Fruit fly (Drosophila melanogaster) whole organism, embryonic: ENCODE measurements around the gene SclB.

Source experiments
- Ada2b ChIP-seq: fragments of 200-800 bp; sonication (Bioruptor generic); IDR thresholded peaks from 2 replicates; pipeline ENCODE4 v1.3.6; 2022; ENCODE audit warnings: missing biosample characterization, missing genetic modification characterization
- Bdp1 ChIP-seq: fragments of 200-800 bp; sonication (Bioruptor generic); optimal IDR thresholded peaks from 3 replicates; lab custom pipeline; 2016; ENCODE audit warnings: missing biosample characterization, missing genetic modification characterization
- Blimp-1 ChIP-seq: fragments of 200-800 bp; sonication (Bioruptor generic); optimal IDR thresholded peaks from 3 replicates; lab custom pipeline; 2018; ENCODE audit warnings: missing biosample characterization, missing genetic modification characterization, mild to moderate bottlenecking, moderate library complexity, missing genetic modification reagents
- CG10147 ChIP-seq: fragments of 200-800 bp; sonication (Bioruptor generic); optimal IDR thresholded peaks from 2 replicates; lab custom pipeline; 2019; ENCODE audit warnings: missing biosample characterization, mild to moderate bottlenecking, missing genetic modification characterization, moderate library complexity
- CG10267 ChIP-seq: fragments of 200-800 bp; sonication (Bioruptor generic); optimal IDR thresholded peaks from 2 replicates; lab custom pipeline; 2018; ENCODE audit warnings: missing biosample characterization, mild to moderate bottlenecking, missing genetic modification characterization, moderate library complexity
- CG10274 ChIP-seq: fragments of 200-800 bp; sonication (Bioruptor generic); optimal IDR thresholded peaks from 3 replicates; lab custom pipeline; 2017; ENCODE audit warnings: missing biosample characterization, mild to moderate bottlenecking, missing genetic modification characterization
- CG11398 ChIP-seq: fragments of 200-800 bp; sonication (Bioruptor generic); optimal IDR thresholded peaks from 2 replicates; lab custom pipeline; 2016; ENCODE audit warnings: missing biosample characterization, missing genetic modification characterization
- CG13775 ChIP-seq: fragments of 200-800 bp; sonication (Bioruptor generic); optimal IDR thresholded peaks from 3 replicates; lab custom pipeline; 2017; ENCODE audit warnings: missing biosample characterization, mild to moderate bottlenecking, missing genetic modification characterization
- CG14667 ChIP-seq: fragments of 200-800 bp; sonication (Bioruptor generic); IDR thresholded peaks from 2 replicates; pipeline ENCODE4 v1.3.6; 2022; ENCODE audit warnings: missing biosample characterization, missing genetic modification characterization
- CG1603 ChIP-seq: fragments of 200-800 bp; sonication (Bioruptor generic); optimal IDR thresholded peaks from 2 replicates; lab custom pipeline; 2019; ENCODE audit warnings: missing biosample characterization, mild to moderate bottlenecking, missing genetic modification characterization, moderate library complexity
- CG17912 ChIP-seq: fragments of 200-800 bp; sonication (Bioruptor generic); optimal IDR thresholded peaks from 2 replicates; lab custom pipeline; 2018; ENCODE audit warnings: missing biosample characterization, mild to moderate bottlenecking, missing genetic modification characterization
- CG18476 ChIP-seq: fragments of 200-800 bp; sonication (Bioruptor generic); optimal IDR thresholded peaks from 2 replicates; lab custom pipeline; 2016; ENCODE audit warnings: missing biosample characterization, mild to moderate bottlenecking, missing genetic modification characterization
- CG2120 ChIP-seq: fragments of 200-800 bp; sonication (Bioruptor generic); optimal IDR thresholded peaks from 3 replicates; lab custom pipeline; 2016; ENCODE audit warnings: missing biosample characterization, missing genetic modification characterization
- CG2712 ChIP-seq: fragments of 200-800 bp; optimal IDR thresholded peaks from 3 replicates; lab custom pipeline; 2019; ENCODE audit warnings: missing biosample characterization, mild to moderate bottlenecking, missing genetic modification characterization, moderate library complexity
- CG6683 ChIP-seq: fragments of 200-800 bp; sonication (Bioruptor generic); optimal IDR thresholded peaks from 2 replicates; lab custom pipeline; 2017; ENCODE audit warnings: missing biosample characterization, mild to moderate bottlenecking, missing genetic modification characterization, missing genetic modification reagents
- CG7839 ChIP-seq: fragments of 200-800 bp; sonication (Bioruptor generic); optimal IDR thresholded peaks from 3 replicates; lab custom pipeline; 2018; ENCODE audit warnings: missing biosample characterization, mild to moderate bottlenecking, missing genetic modification characterization, moderate library complexity
- CG8089 ChIP-seq: fragments of 200-800 bp; sonication (Bioruptor generic); optimal IDR thresholded peaks from 3 replicates; lab custom pipeline; 2016; ENCODE audit warnings: missing biosample characterization, missing genetic modification characterization
- Camta ChIP-seq: fragments of 200-800 bp; sonication (Bioruptor generic); optimal IDR thresholded peaks from 2 replicates; lab custom pipeline; 2016; ENCODE audit warnings: missing biosample characterization, missing genetic modification characterization
- CoRest ChIP-seq: fragments of 200-800 bp; sonication (Bioruptor generic); optimal IDR thresholded peaks from 3 replicates; lab custom pipeline; 2018; ENCODE audit warnings: missing biosample characterization, mild to moderate bottlenecking, missing genetic modification characterization, moderate library complexity
- Dfd ChIP-seq, 2 experiments: fragments of >200 bp; optimal IDR thresholded peaks; 2 replicates each; lab custom pipeline; 2017; ENCODE audit warnings: missing biosample characterization in 2 of 2, missing genetic modification characterization in 2 of 2
- Dip3 ChIP-seq: fragments of 200-800 bp; sonication (Bioruptor generic); optimal IDR thresholded peaks from 3 replicates; lab custom pipeline; 2016; ENCODE audit warnings: missing biosample characterization, missing genetic modification characterization
- ERR ChIP-seq: fragments of 200-800 bp; sonication (Bioruptor generic); optimal IDR thresholded peaks from 2 replicates; lab custom pipeline; 2016; ENCODE audit warnings: missing biosample characterization, missing genetic modification characterization
- Ets97D ChIP-seq: fragments of 200-800 bp; sonication (Bioruptor generic); optimal IDR thresholded peaks from 3 replicates; lab custom pipeline; 2016; ENCODE audit warnings: missing biosample characterization, missing genetic modification characterization
- H15 ChIP-seq: fragments of 200-800 bp; sonication (Bioruptor generic); IDR thresholded peaks from 3 replicates; pipeline ENCODE4 v1.3.6; 2022; ENCODE audit warnings: missing biosample characterization, missing genetic modification characterization
- NFAT ChIP-seq: fragments of 200-800 bp; sonication (Bioruptor generic); IDR thresholded peaks from 2 replicates; pipeline ENCODE4 v1.3.6; 2022; ENCODE audit warnings: missing biosample characterization, missing genetic modification characterization
- Nf-YA ChIP-seq: fragments of 200-800 bp; sonication (Bioruptor generic); IDR thresholded peaks from 2 replicates; pipeline ENCODE4 v1.3.6; 2022; ENCODE audit warnings: missing biosample characterization, missing genetic modification characterization
- Nf-YC ChIP-seq: fragments of 200-800 bp; optimal IDR thresholded peaks from 3 replicates; lab custom pipeline; 2019; ENCODE audit warnings: missing biosample characterization, mild to moderate bottlenecking, missing genetic modification characterization, moderate library complexity
- Scr ChIP-seq: fragments of 200-800 bp; sonication (Bioruptor generic); IDR thresholded peaks from 2 replicates; pipeline ENCODE4 v1.3.6; 2022; ENCODE audit warnings: missing biosample characterization, missing genetic modification characterization; ENCODE audit not compliant: partially characterized antibody
- Sin3A ChIP-seq: fragments of >200 bp; optimal IDR thresholded peaks from 2 replicates; lab custom pipeline; 2018
- ab ChIP-seq: fragments of 200-800 bp; sonication (Bioruptor generic); optimal IDR thresholded peaks from 2 replicates; lab custom pipeline; 2016; ENCODE audit warnings: missing biosample characterization, missing genetic modification characterization
- ac ChIP-seq: fragments of 200-800 bp; sonication (Bioruptor generic); optimal IDR thresholded peaks from 3 replicates; lab custom pipeline; 2017; ENCODE audit warnings: missing biosample characterization, mild to moderate bottlenecking, missing genetic modification characterization
- ato ChIP-seq: fragments of 200-800 bp; sonication (Bioruptor generic); IDR thresholded peaks from 2 replicates; pipeline ENCODE4 v1.3.6; 2022; ENCODE audit warnings: missing biosample characterization, missing genetic modification characterization; ENCODE audit not compliant: partially characterized antibody
- az2 ChIP-seq: fragments of 200-800 bp; sonication (Bioruptor generic); optimal IDR thresholded peaks from 3 replicates; lab custom pipeline; 2016; ENCODE audit warnings: missing biosample characterization, missing genetic modification characterization
- bab2 ChIP-seq: fragments of 200-800 bp; sonication (Bioruptor generic); optimal IDR thresholded peaks from 2 replicates; lab custom pipeline; 2016; ENCODE audit warnings: missing biosample characterization, missing genetic modification characterization
- crp ChIP-seq, 2 experiments: fragments of 200-800 bp; sonication (Bioruptor generic); optimal IDR thresholded peaks; 2 replicates in 1 of 2; 3 replicates in 1 of 2; lab custom pipeline; 2017; ENCODE audit warnings: missing biosample characterization in 2 of 2, missing genetic modification characterization in 2 of 2, mild to moderate bottlenecking in 1 of 2, moderate library complexity in 1 of 2
- dati ChIP-seq: fragments of 200-800 bp; sonication (Bioruptor generic); IDR thresholded peaks from 2 replicates; pipeline ENCODE4 v1.3.6; 2022; ENCODE audit warnings: missing biosample characterization, missing genetic modification characterization
- eyg ChIP-seq: fragments of 200-800 bp; sonication (Bioruptor generic); optimal IDR thresholded peaks from 3 replicates; lab custom pipeline; 2016; ENCODE audit warnings: missing biosample characterization, missing genetic modification characterization
- gro ChIP-seq: fragments of 200-800 bp; sonication (Bioruptor generic); optimal IDR thresholded peaks from 2 replicates; lab custom pipeline; 2016; ENCODE audit warnings: missing biosample characterization, missing genetic modification characterization
- hth ChIP-seq: fragments of >200 bp; optimal IDR thresholded peaks from 2 replicates; lab custom pipeline; 2017; ENCODE audit warnings: inconsistent platforms
- klu ChIP-seq: fragments of 200-800 bp; sonication (Bioruptor generic); IDR thresholded peaks from 2 replicates; pipeline ENCODE4 v1.3.6; 2022; ENCODE audit warnings: missing biosample characterization, missing genetic modification characterization
- lola ChIP-seq, 3 experiments: fragments of >200 bp in 2 of 3; fragments of 200-800 bp in 1 of 3; sonication (Bioruptor generic) in 1 of 3; optimal IDR thresholded peaks; 2 replicates each; lab custom pipeline; 2017 to 2019; ENCODE audit warnings: missing biosample characterization in 3 of 3, missing genetic modification characterization in 3 of 3, mild to moderate bottlenecking in 1 of 3, moderate library complexity in 1 of 3
- peb ChIP-seq: fragments of 200-800 bp; sonication (Bioruptor generic); IDR thresholded peaks from 2 replicates; pipeline ENCODE4 v1.3.6; 2022; ENCODE audit warnings: missing biosample characterization, missing genetic modification characterization
- pho ChIP-seq: fragments of 200-800 bp; sonication (Bioruptor generic); optimal IDR thresholded peaks from 2 replicates; lab custom pipeline; 2016; ENCODE audit warnings: missing biosample characterization, missing genetic modification characterization
- psq ChIP-seq: fragments of 200-800 bp; sonication (Bioruptor generic); optimal IDR thresholded peaks from 2 replicates; lab custom pipeline; 2017; ENCODE audit warnings: missing biosample characterization, missing genetic modification characterization
- rib ChIP-seq: fragments of 200-800 bp; sonication (Bioruptor generic); IDR thresholded peaks from 2 replicates; pipeline ENCODE4 v1.3.6; 2022; ENCODE audit warnings: missing biosample characterization, missing genetic modification characterization
- salm ChIP-seq: fragments of 200-800 bp; sonication (Bioruptor generic); optimal IDR thresholded peaks from 2 replicates; lab custom pipeline; 2018; ENCODE audit warnings: missing biosample characterization, mild to moderate bottlenecking, missing genetic modification characterization
- slou ChIP-seq: fragments of 200-800 bp; sonication (Bioruptor generic); optimal IDR thresholded peaks from 3 replicates; lab custom pipeline; 2016; ENCODE audit warnings: missing biosample characterization, missing genetic modification characterization
- sna ChIP-seq: fragments of 200-800 bp; sonication (Bioruptor generic); IDR thresholded peaks from 2 replicates; pipeline ENCODE4 v1.3.6; 2022; ENCODE audit warnings: missing biosample characterization, missing genetic modification characterization; ENCODE audit not compliant: partially characterized antibody
- tna ChIP-seq: fragments of 200-800 bp; sonication (Bioruptor generic); IDR thresholded peaks from 2 replicates; pipeline ENCODE4 v1.3.6; 2022; ENCODE audit warnings: missing biosample characterization, missing genetic modification characterization; ENCODE audit not compliant: partially characterized antibody
- ttk ChIP-seq: fragments of 200-800 bp; sonication (Bioruptor generic); IDR thresholded peaks from 2 replicates; pipeline ENCODE4 v2.1.2; 2022; ENCODE audit warnings: missing biosample characterization, missing genetic modification characterization

The SclB gene

DNA sequence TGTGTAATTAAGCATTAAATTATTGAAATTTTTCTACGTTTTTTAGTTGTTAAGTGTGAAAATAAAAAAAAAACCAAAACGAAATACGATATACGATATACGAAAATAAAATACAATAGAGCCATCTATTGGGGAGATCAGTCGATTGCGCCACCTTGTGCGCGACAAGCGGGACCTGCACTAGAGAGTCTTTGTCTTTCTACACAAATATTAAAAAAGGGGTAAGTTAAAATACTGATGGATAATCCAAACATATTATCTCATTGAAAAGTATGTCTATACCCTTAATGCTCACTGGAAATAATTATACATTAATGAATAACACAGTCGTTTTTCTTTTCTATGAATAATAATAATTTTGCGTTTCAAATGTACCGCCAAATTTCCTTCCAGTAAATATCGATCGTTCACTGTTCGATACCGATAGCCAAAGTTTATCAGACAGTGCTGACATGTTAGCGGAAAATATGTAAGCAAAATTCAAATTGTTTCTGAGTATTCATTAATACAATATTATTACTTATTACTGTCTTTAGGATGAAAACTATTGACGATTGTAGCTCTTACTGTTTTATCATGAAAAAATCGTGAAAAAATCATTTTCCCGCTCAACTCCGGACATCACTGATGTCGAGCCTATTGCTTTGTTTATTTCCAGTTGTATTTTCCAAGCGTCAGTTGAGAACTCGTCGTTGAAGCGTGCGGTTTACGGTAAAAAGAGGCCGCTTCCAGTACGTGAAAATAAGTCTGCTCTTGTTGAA is 21.6 kb upstream of the SclB start, which contains the start of gene mdy:
mdy (plus strand) TSS at position 672 of the 761 bp plus-strand sequence.
- peak; percentile 6 for TF ChIP-seq gro
- no peak for TF ChIP-seq tna (GFP tag; lab: Robert Waterston, UW)
- TF ChIP-seq ac (GFP tag; lab: Kevin White, UChicago): no peak
- peak; percentile 36; the same call in 1 of the 3 replicates for TF ChIP-seq H15 (GFP tag; lab: Robert Waterston, UW)
- TF ChIP-seq Ada2b (GFP tag; lab: Robert Waterston, UW): peak; percentile 40
- TF ChIP-seq Camta: peak; percentile 4
- no peak for TF ChIP-seq crp (GFP tag; optimal IDR thresholded peaks at IDR 0.05; lab: Kevin White, UChicago)
- no peak for TF ChIP-seq CG10147 (GFP tag; lab: Kevin White, UChicago)
- TF ChIP-seq CG7839 (tag; lab: Kevin White, UChicago): peak; percentile 44
- TF ChIP-seq Dip3 (GFP tag; lab: Kevin White, UChicago): peak; percentile 0
- TF ChIP-seq CG1603 (tag; lab: Kevin White, UChicago): peak; percentile 72
- TF ChIP-seq CG2120 (GFP tag; lab: Kevin White, UChicago): peak; percentile 81
- TF ChIP-seq salm (tag; lab: Kevin White, UChicago): no peak
- peak; percentile 45; the same call in 1 of the 2 replicates for TF ChIP-seq dati (GFP tag; lab: Robert Waterston, UW)
- no peak for TF ChIP-seq Sin3A (lab: Kevin White, UChicago)
- no peak for TF ChIP-seq psq (GFP tag; lab: Kevin White, UChicago)
- no peak; the same call in 1 of the 2 replicates for TF ChIP-seq CG14667 (GFP tag; lab: Robert Waterston, UW)
- TF ChIP-seq lola (GFP tag; optimal IDR thresholded peaks at IDR 0.05; lab: Kevin White, UChicago): peak in 1 of 3 experiments; percentile 62
- no peak for TF ChIP-seq ERR (GFP tag; lab: Kevin White, UChicago)
- TF ChIP-seq Nf-YC (tag; lab: Kevin White, UChicago): peak; percentile 48
- no peak for TF ChIP-seq Dfd (GFP tag; optimal IDR thresholded peaks at IDR 0.05; lab: Kevin White, UChicago)
- TF ChIP-seq Bdp1 (GFP tag; lab: Kevin White, UChicago): peak; percentile 37
- TF ChIP-seq hth (lab: Kevin White, UChicago): no peak
- no peak for TF ChIP-seq CG6683 (GFP tag; lab: Kevin White, UChicago)
- TF ChIP-seq ttk (GFP tag; lab: Robert Waterston, UW): no peak
- peak; percentile 55; the same call in 1 of the 2 replicates for TF ChIP-seq Nf-YA (GFP tag; lab: Robert Waterston, UW)
- TF ChIP-seq CG11398 (GFP tag; lab: Kevin White, UChicago): no peak
- peak; percentile 45 for TF ChIP-seq Ets97D (GFP tag; lab: Kevin White, UChicago)
- TF ChIP-seq CG17912 (GFP tag; lab: Kevin White, UChicago): no peak
- no peak for TF ChIP-seq peb (GFP tag; lab: Robert Waterston, UW)
- TF ChIP-seq ab (GFP tag; lab: Kevin White, UChicago): peak; percentile 36
- peak; percentile 62 for TF ChIP-seq CG10267 (tag; lab: Kevin White, UChicago)
- peak; percentile 63 for TF ChIP-seq bab2 (GFP tag; lab: Kevin White, UChicago)
- TF ChIP-seq rib: no peak
- no peak for TF ChIP-seq CG8089 (GFP tag; lab: Kevin White, UChicago)
- TF ChIP-seq CG13775 (GFP tag; lab: Kevin White, UChicago): peak; percentile 71
- no peak for TF ChIP-seq ato (GFP tag; lab: Robert Waterston, UW)
- peak; percentile 71 for TF ChIP-seq CG18476 (GFP tag; lab: Kevin White, UChicago)
- peak; percentile 47 for TF ChIP-seq pho (GFP tag; lab: Kevin White, UChicago)
- peak; percentile 45; the same call in 1 of the 2 replicates for TF ChIP-seq klu
- TF ChIP-seq CG10274 (GFP tag; lab: Kevin White, UChicago): no peak
- TF ChIP-seq Blimp-1 (GFP tag; lab: Kevin White, UChicago): no peak
- TF ChIP-seq sna (GFP tag; lab: Robert Waterston, UW): no peak; the same call in 1 of the 2 replicates
- peak; percentile 86 for TF ChIP-seq NFAT
- TF ChIP-seq CG2712: peak; percentile 68
- peak; percentile 75 for TF ChIP-seq CoRest (tag; lab: Kevin White, UChicago)
- peak; percentile 61 for TF ChIP-seq az2 (GFP tag; lab: Kevin White, UChicago)
- peak; percentile 61; the same call in 1 of the 2 replicates for TF ChIP-seq Scr (GFP tag; lab: Robert Waterston, UW)
- peak; percentile 29 for TF ChIP-seq slou
- TF ChIP-seq eyg (GFP tag; lab: Kevin White, UChicago): no peak
